Fruit fly (Drosophila melanogaster): ENCODE measurements around the gene CG42870.

DNA sequence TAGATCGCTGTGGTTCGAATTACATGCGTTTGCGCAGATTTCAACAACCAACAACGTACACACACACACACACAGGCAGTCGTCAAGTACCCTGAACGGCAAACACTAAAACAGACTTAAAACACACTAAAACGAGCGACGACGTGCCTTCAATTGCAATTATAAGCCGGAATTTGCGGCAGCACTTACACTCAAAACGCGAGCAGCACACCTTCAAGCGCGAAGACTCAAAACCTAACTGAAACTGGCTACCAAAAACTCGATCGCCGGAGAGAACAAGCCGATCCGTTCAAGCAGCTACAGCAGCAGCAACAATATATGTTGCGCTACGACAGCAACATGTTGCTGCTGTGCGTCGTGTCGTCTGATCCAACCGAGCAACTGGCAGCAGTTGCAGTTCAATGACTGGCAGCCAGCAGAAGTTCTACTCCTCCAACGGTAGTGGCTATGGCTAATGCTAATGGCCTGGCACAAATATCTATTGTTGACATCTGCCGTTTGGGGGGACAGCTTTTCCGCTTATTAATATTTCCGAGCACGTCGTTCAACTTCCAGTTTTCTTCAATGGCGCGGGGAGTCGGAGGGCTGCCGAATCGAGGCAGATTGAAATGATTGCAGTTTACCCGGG, 45.2 kb upstream of the CG42870 start, which contains the start of gene tsl:
- TF ChIP-seq CG30020 (tag; optimal IDR thresholded peaks at IDR 0.05) = no peak
- TF ChIP-seq pan (optimal IDR thresholded peaks at IDR 0.05) = no peak
- no peak for TF ChIP-seq pan (GFP tag; optimal IDR thresholded peaks at IDR 0.05 in 1 of 2, IDR thresholded peaks at IDR 0.05 in 1 of 2)
- no peak for TF ChIP-seq wor (GFP tag; IDR thresholded peaks at IDR 0.05)
- no peak for TF ChIP-seq NC2α (GFP tag; optimal IDR thresholded peaks at IDR 0.05)
- no peak for TF ChIP-seq Drgx (GFP tag; IDR thresholded peaks at IDR 0.05)
- TF ChIP-seq NK7.1 (GFP tag; optimal IDR thresholded peaks at IDR 0.05) = no peak
- TF ChIP-seq caup (GFP tag; optimal IDR thresholded peaks at IDR 0.05; ENCODE audit: severe bottlenecking) = no peak
- TF ChIP-seq sima (GFP tag; optimal IDR thresholded peaks at IDR 0.05) = no peak
- TF ChIP-seq CG2120 (GFP tag; optimal IDR thresholded peaks at IDR 0.05) = no peak
- TF ChIP-seq bigmax (GFP tag; optimal IDR thresholded peaks at IDR 0.05) = no peak
- TF ChIP-seq Mad (GFP tag; optimal IDR thresholded peaks at IDR 0.05) = no peak
- no peak for TF ChIP-seq CG8290 (GFP tag; optimal IDR thresholded peaks at IDR 0.05)
- TF ChIP-seq CG8290 (tag; optimal IDR thresholded peaks at IDR 0.05) = no peak
- no peak for TF ChIP-seq YL-1 (GFP tag; optimal IDR thresholded peaks at IDR 0.05)
